Worm (Caenorhabditis elegans): Measurements from ENCODE around the gene F36H9.7.
A peak's percentile ranks its signal among the peaks of the same experiment; 100 is the strongest.
"Not testable (repeated sequence)": the region's sequence is repeated elsewhere in the genome, so short reads cannot be mapped to it uniquely, and the experiment has no call there.

Gene F36H9.7

ce11 chrV:1820016-1820415 is 45.3 kb upstream of the F36H9.7 start:
- TF ChIP-seq lir-1 (GFP tag; conservative IDR thresholded peaks at IDR 0.05) (no peak), sptf-2 (GFP tag; optimal IDR thresholded peaks at IDR 0.05) (no peak), Y56A3A.18 (GFP tag; IDR thresholded peaks at IDR 0.05) (no peak), zfh-2 (GFP tag; conservative IDR thresholded peaks at IDR 0.05) (peak; percentile 56), ZK185.1 (tag; optimal IDR thresholded peaks at IDR 0.05; ENCODE audit: poor library complexity, severe bottlenecking) (no peak), dox-1 (GFP tag; IDR thresholded peaks at IDR 0.05) (no peak)

- not testable (repeated sequence) for TF ChIP-seq ekl-4 (GFP tag; IDR thresholded peaks at IDR 0.05); pbrm-1 (GFP tag; IDR thresholded peaks at IDR 0.05); dpl-1 (GFP tag; optimal IDR thresholded peaks at IDR 0.05)
These were observed 40.1 kb upstream of the F36H9.7 start, which contains the start of gene Y46H3A.5 for ce11 chrV:1814784-1815183. Gene Y46H3A.5, minus strand, starts transcription at chrV:1814884.

- TF ChIP-seq Y67H2A.10 (GFP tag; conservative IDR thresholded peaks at IDR 0.05) (no peak), snpc-4 (GFP tag; optimal IDR thresholded peaks at IDR 0.05) (no peak), snpc-4 (tag; optimal IDR thresholded peaks at IDR 0.05) (no peak), hmg-1.2 (GFP tag; IDR thresholded peaks at IDR 0.05) (no peak), B0336.3 (GFP tag; IDR thresholded peaks at IDR 0.05) (no peak), rpc-1 (optimal IDR thresholded peaks at IDR 0.05) (no peak), rpc-1 (tag; optimal IDR thresholded peaks at IDR 0.05) (no peak), egrh-3 (GFP tag; IDR thresholded peaks at IDR 0.05) (no peak), nfyb-1 (GFP tag; IDR thresholded peaks at IDR 0.05) (no peak), madf-10 (tag; optimal IDR thresholded peaks at IDR 0.05) (no peak), egl-18 (GFP tag; IDR thresholded peaks at IDR 0.05) (no peak), mes-4 (tag; optimal IDR thresholded peaks at IDR 0.05) (no peak), B0019.2 (GFP tag; conservative IDR thresholded peaks at IDR 0.05) (no peak), efl-1 (GFP tag; optimal IDR thresholded peaks at IDR 0.05) (no peak), snpc-3.4 (tag; optimal IDR thresholded peaks at IDR 0.05) (no peak), nfya-1 (tag; optimal IDR thresholded peaks at IDR 0.05; ENCODE audit: borderline replicate concordance, insufficient read depth) (no peak), pbrm-1 (GFP tag; IDR thresholded peaks at IDR 0.05) (no peak), F39B2.1 (GFP tag; IDR thresholded peaks at IDR 0.05) (no peak), ztf-18 (tag; optimal IDR thresholded peaks at IDR 0.05) (no peak), Y56A3A.18 (GFP tag; IDR thresholded peaks at IDR 0.05) (no peak), egl-44 (GFP tag; IDR thresholded peaks at IDR 0.05) (no peak), attf-6 (GFP tag; IDR thresholded peaks at IDR 0.05) (no peak)
These were observed 36.3 kb upstream of the F36H9.7 start, which contains the start of gene Y46H3A.4 for ce11 chrV:1811035-1811434. Gene Y46H3A.4, minus strand, starts transcription at chrV:1811135.

ce11 chrV:1807160-1807559 is 32.4 kb upstream of the F36H9.7 start, which contains the start of gene srt-42:
Gene srt-42, plus strand, starts transcription at chrV:1807460.
- TF ChIP-seq ccch-3 (GFP tag; optimal IDR thresholded peaks at IDR 0.05) = no peak
- no peak for TF ChIP-seq cebp-1 (GFP tag; IDR thresholded peaks at IDR 0.05)
- no peak for TF ChIP-seq cebp-1 (tag; optimal IDR thresholded peaks at IDR 0.05)

ce11 chrV:1805724-1806316 is 31.1 kb upstream of the F36H9.7 start:
- 0 out of 2 replicates have a peak, but pooled peaks have one; percentile 35 for TF ChIP-seq zfh-2 (GFP tag; conservative IDR thresholded peaks at IDR 0.05)
- no peak for TF ChIP-seq ceh-58 (GFP tag; IDR thresholded peaks at IDR 0.05)
- TF ChIP-seq sptf-2 (GFP tag; optimal IDR thresholded peaks at IDR 0.05) = peak; percentile 15
- TF ChIP-seq ama-1 (optimal IDR thresholded peaks at IDR 0.05) = peak; percentile 29
- no peak for TF ChIP-seq ama-1 (GFP tag; optimal IDR thresholded peaks at IDR 0.05)
- peak; percentile 32; the same call in 1 of the 2 replicates for TF ChIP-seq dox-1 (GFP tag; IDR thresholded peaks at IDR 0.05)
- peak; percentile 14 for TF ChIP-seq ztf-26 (tag; optimal IDR thresholded peaks at IDR 0.05)
- TF ChIP-seq ztf-22 (GFP tag; optimal IDR thresholded peaks at IDR 0.05) = no peak

Measured in whole organism, young adult.